Worm (Caenorhabditis elegans): ENCODE data around the gene pfd-4.

The pfd-4 gene

DNA sequence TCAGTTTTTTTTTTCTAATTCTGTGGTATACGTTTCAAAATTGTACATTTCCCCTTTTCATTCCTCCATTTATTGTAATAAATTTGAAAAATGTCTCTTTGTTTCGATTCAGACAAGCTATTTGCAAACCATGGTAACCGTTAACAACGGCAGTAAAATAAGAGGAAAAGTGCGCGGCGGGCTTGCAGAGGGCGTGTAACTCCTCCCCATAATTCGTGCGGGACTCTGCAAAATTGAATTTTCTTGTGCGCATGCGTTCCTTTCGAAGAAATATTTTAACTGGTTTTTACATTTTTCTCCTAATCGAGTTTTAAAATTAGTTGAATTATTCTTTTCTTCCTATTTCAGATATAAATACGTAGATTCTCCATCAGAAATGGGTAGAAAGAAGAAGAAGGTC is 4.4 kb upstream of the pfd-4 start, which contains the start of gene znf-207 (continued):
- TF ChIP-seq F49E8.2 (tag; optimal IDR thresholded peaks at IDR 0.05; ENCODE audit: borderline replicate concordance) (no peak), lin-1 (GFP tag; IDR thresholded peaks at IDR 0.05) (no peak), lsy-2 (tag; optimal IDR thresholded peaks at IDR 0.05) (peak in 1 of 2 experiments; percentile 67), mdt-29 (GFP tag; IDR thresholded peaks at IDR 0.05) (no peak), arid-1 (GFP tag; conservative IDR thresholded peaks at IDR 0.05) (no peak), Y75B8A.6 (GFP tag; IDR thresholded peaks at IDR 0.05) (no peak), zag-1 (tag; optimal IDR thresholded peaks at IDR 0.05) (no peak), nhr-77 (tag; optimal IDR thresholded peaks at IDR 0.05) (no peak), nhr-41 (GFP tag; IDR thresholded peaks at IDR 0.05) (no peak), mes-2 (tag; optimal IDR thresholded peaks at IDR 0.05; ENCODE audit: poor library complexity, severe bottlenecking) (peak; percentile 81), pha-4 (GFP tag; IDR thresholded peaks at IDR 0.05) (no peak), pha-4 (tag; optimal IDR thresholded peaks at IDR 0.05) (peak; percentile 46), madf-9 (GFP tag; conservative IDR thresholded peaks at IDR 0.05) (no peak), unc-130 (GFP tag; optimal IDR thresholded peaks at IDR 0.05) (no peak), egl-43 (GFP tag; IDR thresholded peaks at IDR 0.05) (no peak), duxl-1 (tag; optimal IDR thresholded peaks at IDR 0.05; ENCODE audit: poor library complexity) (no peak), skn-1 (tag; optimal IDR thresholded peaks at IDR 0.05) (no peak), ces-1 (GFP tag; optimal IDR thresholded peaks at IDR 0.05) (peak; percentile 80), F26F4.8 (GFP tag; conservative IDR thresholded peaks at IDR 0.05) (no peak), egl-27 (tag; optimal IDR thresholded peaks at IDR 0.05) (no peak), lin-15B (tag; optimal IDR thresholded peaks at IDR 0.05) (no peak), attf-4 (tag; optimal IDR thresholded peaks at IDR 0.05) (no peak), nhr-25 (tag; optimal IDR thresholded peaks at IDR 0.05; ENCODE audit: borderline replicate concordance, insufficient read depth) (no peak), aly-2 (tag; optimal IDR thresholded peaks at IDR 0.05) (no peak), gei-8 (GFP tag; optimal IDR thresholded peaks at IDR 0.05) (no peak), dve-1 (tag; optimal IDR thresholded peaks at IDR 0.05; ENCODE audit: insufficient read depth) (peak; percentile 1), aha-1 (tag) (no peak), Y105C5A.15 (GFP tag; IDR thresholded peaks at IDR 0.05) (no peak), ztf-11 (tag; optimal IDR thresholded peaks at IDR 0.05) (no peak), ceh-82 (tag; optimal IDR thresholded peaks at IDR 0.05) (no peak), ctbp-1 (GFP tag; IDR thresholded peaks at IDR 0.05) (no peak), hlh-11 (tag; optimal IDR thresholded peaks at IDR 0.05) (no peak), D1046.2 (GFP tag; IDR thresholded peaks at IDR 0.05) (no peak), mdl-1 (tag; optimal IDR thresholded peaks at IDR 0.05) (peak in 1 of 2 experiments; percentile 39), spr-1 (tag; optimal IDR thresholded peaks at IDR 0.05) (no peak)

DNA sequence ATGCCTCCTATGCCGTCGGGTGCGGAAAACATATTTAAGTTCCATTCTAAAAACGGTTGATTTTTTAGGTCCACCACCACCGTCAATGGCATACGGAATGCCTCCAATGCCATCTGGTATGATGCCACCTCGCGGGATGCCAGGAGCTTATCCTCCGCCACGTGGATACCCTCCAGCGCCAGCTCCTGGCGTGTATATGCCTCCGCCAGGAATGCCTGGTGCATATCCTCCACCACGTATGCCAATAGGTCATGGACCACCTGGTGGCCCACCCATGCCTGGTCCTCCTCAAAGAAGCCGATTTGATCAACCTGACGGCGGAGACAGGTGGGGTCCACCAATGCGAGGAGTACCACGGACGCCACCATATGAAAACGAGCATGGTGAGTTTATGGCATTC is 3.5 kb upstream of the pfd-4 start:
- peak; percentile 29; the same call in 1 of the 2 replicates for TF ChIP-seq egl-43 (GFP tag; IDR thresholded peaks at IDR 0.05)
- TF ChIP-seq lim-7 (GFP tag; IDR thresholded peaks at IDR 0.05), result no peak
- TF ChIP-seq set-16 (GFP tag; IDR thresholded peaks at IDR 0.05), result peak; percentile 72
- 0 out of 2 replicates have a peak, but pooled peaks have one; percentile 45 for TF ChIP-seq F26F4.8 (GFP tag; conservative IDR thresholded peaks at IDR 0.05)

DNA sequence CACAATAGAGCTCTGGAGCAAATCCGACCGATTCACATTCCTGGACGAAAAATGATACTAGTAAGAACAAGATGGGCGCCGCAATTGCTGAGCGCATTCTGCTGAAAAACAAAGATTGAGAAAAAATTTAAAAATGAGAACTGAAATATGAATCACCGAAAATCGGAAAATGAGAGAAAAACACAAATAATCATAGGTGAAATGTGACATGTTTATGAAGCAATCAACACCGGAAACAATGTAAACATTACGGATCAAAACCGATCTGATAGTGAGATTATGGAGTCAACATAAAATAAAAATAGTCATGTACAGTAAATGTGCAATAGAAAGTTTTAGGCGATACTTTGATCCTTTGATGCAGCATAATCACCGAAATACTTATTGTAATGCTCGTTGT is 1.1 kb upstream of the pfd-4 start, which contains the start of gene dnj-2:
TSS of gene dnj-2 (minus strand) at position 101 of the 400 bp plus-strand sequence.
- no peak for TF ChIP-seq F44E2.7 (GFP tag; IDR thresholded peaks at IDR 0.05)
- no peak for TF ChIP-seq ceh-44 (GFP tag; IDR thresholded peaks at IDR 0.05)
- no peak for TF ChIP-seq ztf-7 (tag; optimal IDR thresholded peaks at IDR 0.05)

Measured in whole organism, L4 larva.